Fruit fly (Drosophila melanogaster) whole organism, pupa: ENCODE data around the gene Qsox3.

ENCODE experiments used
- CG10348 ChIP-seq: fragments of 200-800 bp; sonication (Bioruptor generic); IDR thresholded peaks from 2 replicates; pipeline ENCODE4 v1.3.6; 2022; ENCODE audit warnings: missing biosample characterization, missing genetic modification characterization
- CG12605 ChIP-seq: fragments of 200-800 bp; sonication (Bioruptor generic); IDR thresholded peaks from 2 replicates; pipeline ENCODE4 v1.3.6; 2022; ENCODE audit warnings: missing biosample characterization, missing genetic modification characterization
- CG13204 ChIP-seq: fragments of 200-800 bp; sonication (Bioruptor generic); optimal IDR thresholded peaks from 2 replicates; lab custom pipeline; 2018; ENCODE audit warnings: missing biosample characterization, mild to moderate bottlenecking, missing genetic modification characterization, moderate library complexity
- CG14655 ChIP-seq: fragments of 200-800 bp; sonication (Bioruptor generic); optimal IDR thresholded peaks from 3 replicates; lab custom pipeline; 2017; ENCODE audit warnings: mild to moderate bottlenecking, missing biosample characterization, missing genetic modification reagents, missing genetic modification characterization
- CG15710 ChIP-seq: fragments of 200-800 bp; sonication (Bioruptor generic); optimal IDR thresholded peaks from 2 replicates; lab custom pipeline; 2018; ENCODE audit warnings: missing biosample characterization, mild to moderate bottlenecking, missing genetic modification characterization, moderate library complexity
- CG17806 ChIP-seq: fragments of 200-800 bp; sonication (Bioruptor generic); optimal IDR thresholded peaks from 2 replicates; lab custom pipeline; 2018; ENCODE audit warnings: missing biosample characterization, mild to moderate bottlenecking, missing genetic modification characterization, moderate library complexity
- CG32121 ChIP-seq: fragments of 200-800 bp; sonication (Bioruptor generic); IDR thresholded peaks from 2 replicates; pipeline ENCODE4 v1.3.6; 2022; ENCODE audit warnings: missing biosample characterization, missing genetic modification characterization
- CG34367 ChIP-seq: fragments of 200-800 bp; sonication (Bioruptor generic); optimal IDR thresholded peaks from 2 replicates; lab custom pipeline; 2018; ENCODE audit warnings: missing biosample characterization, mild to moderate bottlenecking, missing genetic modification characterization
- CG4496 ChIP-seq: fragments of 200-800 bp; sonication (Bioruptor generic); IDR thresholded peaks from 3 replicates; pipeline ENCODE4 v1.3.6; 2022; ENCODE audit warnings: missing biosample characterization, missing genetic modification characterization
- CG8159 ChIP-seq: fragments of 200-800 bp; sonication (Bioruptor generic); optimal IDR thresholded peaks from 3 replicates; lab custom pipeline; 2018; ENCODE audit warnings: missing biosample characterization, mild to moderate bottlenecking, missing genetic modification characterization, moderate library complexity
- CG8301 ChIP-seq: fragments of 200-800 bp; sonication (Bioruptor generic); optimal IDR thresholded peaks from 2 replicates; lab custom pipeline; 2018; ENCODE audit warnings: missing biosample characterization, mild to moderate bottlenecking, missing genetic modification characterization
- CG9948 ChIP-seq: fragments of 200-800 bp; sonication (Bioruptor generic); optimal IDR thresholded peaks from 2 replicates; lab custom pipeline; 2018; ENCODE audit warnings: missing biosample characterization, mild to moderate bottlenecking, missing genetic modification characterization, moderate library complexity
- D1 ChIP-seq: fragments of 200-800 bp; sonication (Bioruptor generic); optimal IDR thresholded peaks from 2 replicates; lab custom pipeline; 2018; ENCODE audit warnings: missing biosample characterization, mild to moderate bottlenecking, missing genetic modification characterization, moderate library complexity
- EcR ChIP-seq: fragments of 200-800 bp; sonication (Bioruptor generic); optimal IDR thresholded peaks from 3 replicates; lab custom pipeline; 2019; ENCODE audit warnings: missing biosample characterization, missing genetic modification characterization, mild to moderate bottlenecking, moderate library complexity, missing genetic modification reagents
- Ets98B ChIP-seq: fragments of 200-800 bp; sonication (Bioruptor generic); IDR thresholded peaks from 2 replicates; pipeline ENCODE4 v1.3.6; 2022; ENCODE audit warnings: missing biosample characterization, missing genetic modification characterization
- Pif1A ChIP-seq: fragments of 200-800 bp; sonication (Bioruptor generic); optimal IDR thresholded peaks from 3 replicates; lab custom pipeline; 2016; ENCODE audit warnings: missing biosample characterization, missing genetic modification characterization
- Pif1B ChIP-seq: fragments of 200-800 bp; sonication (Bioruptor generic); optimal IDR thresholded peaks from 3 replicates; lab custom pipeline; 2016; ENCODE audit warnings: missing biosample characterization, missing genetic modification characterization
- Snoo ChIP-seq: fragments of 200-800 bp; sonication (Bioruptor generic); optimal IDR thresholded peaks from 3 replicates; lab custom pipeline; 2017; ENCODE audit warnings: missing biosample characterization, mild to moderate bottlenecking, missing genetic modification characterization, inconsistent platforms
- fd96Ca ChIP-seq: fragments of 200-800 bp; sonication (Bioruptor generic); IDR thresholded peaks from 3 replicates; pipeline ENCODE4 v1.3.6; 2022; ENCODE audit warnings: missing biosample characterization, missing genetic modification characterization
- gl ChIP-seq: fragments of 200-800 bp; sonication (Bioruptor generic); optimal IDR thresholded peaks from 2 replicates; lab custom pipeline; 2018; ENCODE audit warnings: missing biosample characterization, mild to moderate bottlenecking, missing genetic modification characterization
- rn ChIP-seq: fragments of 200-800 bp; sonication (Bioruptor generic); IDR thresholded peaks from 2 replicates; pipeline ENCODE4 v1.3.6; 2022; ENCODE audit warnings: missing biosample characterization, missing genetic modification characterization

Gene Qsox3

DNA sequence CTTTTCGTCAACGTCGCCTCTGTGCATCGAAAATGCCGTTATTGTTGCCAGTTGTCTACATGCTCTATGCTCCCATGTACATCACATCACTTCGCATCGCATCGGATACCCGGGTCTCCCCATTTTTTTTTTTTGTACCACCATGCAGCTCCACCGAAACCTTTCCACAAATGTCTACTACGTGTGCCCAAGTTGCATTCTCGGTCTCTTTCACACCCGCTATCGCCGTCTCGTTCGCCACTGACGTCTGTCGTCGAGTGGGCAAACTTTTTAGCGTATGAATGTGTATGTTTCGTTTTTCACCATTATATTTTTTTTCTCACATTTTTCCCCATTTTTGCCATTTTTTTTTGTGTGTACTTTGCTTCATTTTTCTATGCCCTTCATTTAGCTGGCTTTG is 19.2 kb upstream of the Qsox3 start:
- no peak for TF ChIP-seq fd96Ca (GFP tag; lab: Robert Waterston, UW)
- no peak for TF ChIP-seq CG9948 (tag; lab: Kevin White, UChicago)
- TF ChIP-seq Pif1A (GFP tag; lab: Kevin White, UChicago) = no peak
- TF ChIP-seq CG32121 (GFP tag; lab: Robert Waterston, UW) = no peak
- TF ChIP-seq gl (tag; lab: Kevin White, UChicago) = peak; percentile 8
- TF ChIP-seq rn = no peak
- peak; percentile 40; the same call in 1 of the 3 replicates for TF ChIP-seq CG4496 (GFP tag; lab: Robert Waterston, UW)
- no peak for TF ChIP-seq EcR (GFP tag; lab: Kevin White, UChicago)
- no peak for TF ChIP-seq CG12605 (GFP tag; lab: Robert Waterston, UW)
- no peak for TF ChIP-seq CG8159 (tag; lab: Kevin White, UChicago)
- TF ChIP-seq CG8301 (tag; lab: Kevin White, UChicago) = no peak
- TF ChIP-seq Pif1B (GFP tag; lab: Kevin White, UChicago) = peak; percentile 11
- TF ChIP-seq CG15710 (tag; lab: Kevin White, UChicago) = peak; percentile 2
- TF ChIP-seq D1 (tag; lab: Kevin White, UChicago) = no peak
- no peak for TF ChIP-seq CG10348 (GFP tag; lab: Robert Waterston, UW)
- TF ChIP-seq CG14655 = no peak
- no peak for TF ChIP-seq Snoo (tag; lab: Kevin White, UChicago)
- TF ChIP-seq CG34367 (tag; lab: Kevin White, UChicago) = no peak
- TF ChIP-seq Ets98B (GFP tag; lab: Robert Waterston, UW) = no peak
- peak; percentile 51 for TF ChIP-seq CG13204 (GFP tag; lab: Kevin White, UChicago)
- no peak for TF ChIP-seq CG17806

DNA sequence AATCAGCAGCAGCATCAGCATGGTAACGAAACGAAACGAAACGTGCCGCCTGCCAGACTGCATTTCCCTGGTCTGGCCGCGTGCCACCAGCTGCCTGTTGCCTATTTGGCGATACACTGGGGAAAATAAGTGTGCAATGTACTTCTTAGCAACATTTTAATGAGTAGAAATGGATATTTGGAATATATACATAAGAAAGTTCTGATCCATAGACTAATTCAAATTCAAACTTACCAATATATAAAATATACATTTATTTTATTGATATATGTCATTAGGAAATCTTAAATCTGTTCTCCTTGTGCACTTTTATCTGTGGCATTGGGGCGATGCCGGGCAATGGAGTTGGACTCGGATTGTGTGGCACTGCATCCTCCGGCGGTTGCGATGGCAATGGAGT is 17.7 kb upstream of the Qsox3 start:
- peak; percentile 85 for TF ChIP-seq Ets98B (GFP tag; lab: Robert Waterston, UW)
- TF ChIP-seq CG12605 (GFP tag; lab: Robert Waterston, UW) = peak; percentile 84
- peak; percentile 68; the same call in 2 of the 3 replicates for TF ChIP-seq fd96Ca (GFP tag; lab: Robert Waterston, UW)
- peak; percentile 86 for TF ChIP-seq CG32121 (GFP tag; lab: Robert Waterston, UW)
- peak; percentile 62 for TF ChIP-seq gl (tag; lab: Kevin White, UChicago)
- TF ChIP-seq CG8301 (tag; lab: Kevin White, UChicago) = peak; percentile 92
- peak; percentile 87 for TF ChIP-seq CG9948 (tag; lab: Kevin White, UChicago)
- TF ChIP-seq CG15710 (tag; lab: Kevin White, UChicago) = peak; percentile 80
- TF ChIP-seq CG13204 (GFP tag; lab: Kevin White, UChicago) = peak; percentile 59
- peak; percentile 80 for TF ChIP-seq D1 (tag; lab: Kevin White, UChicago)
- peak; percentile 93 for TF ChIP-seq CG14655
- peak; percentile 78 for TF ChIP-seq CG34367 (tag; lab: Kevin White, UChicago)
- TF ChIP-seq EcR (GFP tag; lab: Kevin White, UChicago) = peak; percentile 42
- TF ChIP-seq CG17806 = peak; percentile 85
- peak; percentile 85 for TF ChIP-seq CG8159 (tag; lab: Kevin White, UChicago)
- TF ChIP-seq rn = peak; percentile 78
- peak; percentile 72 for TF ChIP-seq Pif1B (GFP tag; lab: Kevin White, UChicago)
- TF ChIP-seq CG4496 (GFP tag; lab: Robert Waterston, UW) = peak; percentile 90
- TF ChIP-seq Pif1A (GFP tag; lab: Kevin White, UChicago) = peak; percentile 81
- TF ChIP-seq Snoo (tag; lab: Kevin White, UChicago) = peak; percentile 32
- TF ChIP-seq CG10348 (GFP tag; lab: Robert Waterston, UW) = 0 out of 2 replicates have a peak, but pooled peaks have one; percentile 29
- TF ChIP-seq, all 21 proteins: peak for 21

DNA sequence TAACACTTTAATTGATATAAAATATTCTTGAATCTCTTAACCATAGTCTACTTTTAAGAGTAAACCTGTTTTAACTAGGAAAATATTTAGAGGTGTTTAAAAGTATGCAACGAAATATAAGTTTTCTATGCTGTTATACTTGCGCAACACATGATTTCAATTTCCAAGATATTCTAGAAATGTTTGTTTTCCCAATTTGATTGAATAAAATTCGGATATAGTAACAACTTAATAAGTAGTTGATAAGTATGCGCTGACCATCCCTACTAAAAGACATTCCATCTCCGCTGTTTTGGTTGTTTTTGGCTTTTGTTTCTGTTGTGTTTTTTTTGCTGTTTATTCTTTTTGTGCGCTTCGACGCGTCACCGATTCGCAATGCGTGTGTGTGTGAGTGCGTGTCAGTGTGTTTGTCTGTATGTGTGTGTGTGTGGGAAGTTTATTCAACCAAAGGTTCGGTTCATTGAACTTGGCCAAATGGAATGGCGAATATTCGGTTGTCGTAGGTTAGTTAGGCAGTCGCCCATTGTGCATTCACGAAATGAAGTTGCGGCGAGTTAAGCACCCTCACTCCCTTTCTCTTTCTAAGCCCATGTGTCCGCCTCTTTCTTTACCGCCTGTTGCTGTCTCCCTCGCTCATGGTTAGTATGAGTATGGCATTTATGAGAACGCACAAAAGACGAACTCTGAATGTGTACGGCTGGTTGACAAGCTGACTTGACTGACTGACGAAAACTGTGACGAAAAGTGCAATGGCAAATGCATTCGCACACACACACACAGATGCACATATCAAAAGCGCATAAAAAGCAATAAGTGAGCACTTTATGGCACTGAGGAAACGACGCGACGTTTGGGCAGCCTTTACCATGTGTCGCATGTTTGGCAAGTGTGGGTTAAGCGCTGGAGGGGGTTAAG is 15.4 kb upstream of the Qsox3 start:
- 0 out of 3 replicates have a peak, but pooled peaks have one; percentile 9 for TF ChIP-seq fd96Ca (GFP tag; lab: Robert Waterston, UW)
- no peak for TF ChIP-seq Pif1B (GFP tag; lab: Kevin White, UChicago)
- peak; percentile 56 for TF ChIP-seq CG8159 (tag; lab: Kevin White, UChicago)
- TF ChIP-seq Ets98B (GFP tag; lab: Robert Waterston, UW) = 0 out of 2 replicates have a peak, but pooled peaks have one; percentile 13
- peak; percentile 59 for TF ChIP-seq gl (tag; lab: Kevin White, UChicago)
- TF ChIP-seq CG13204 (GFP tag; lab: Kevin White, UChicago) = no peak
- peak; percentile 3 for TF ChIP-seq Snoo (tag; lab: Kevin White, UChicago)
- TF ChIP-seq EcR (GFP tag; lab: Kevin White, UChicago) = peak; percentile 85
- TF ChIP-seq CG12605 (GFP tag; lab: Robert Waterston, UW) = peak; percentile 70
- TF ChIP-seq CG15710 (tag; lab: Kevin White, UChicago) = peak; percentile 6
- peak; percentile 16 for TF ChIP-seq CG34367 (tag; lab: Kevin White, UChicago)
- TF ChIP-seq CG8301 (tag; lab: Kevin White, UChicago) = peak; percentile 22
- peak; percentile 41; the same call in 1 of the 3 replicates for TF ChIP-seq CG4496 (GFP tag; lab: Robert Waterston, UW)
- TF ChIP-seq Pif1A (GFP tag; lab: Kevin White, UChicago) = no peak
- TF ChIP-seq CG17806 = peak; percentile 43
- peak; percentile 72 for TF ChIP-seq CG14655
- TF ChIP-seq rn = no peak
- no peak for TF ChIP-seq CG10348 (GFP tag; lab: Robert Waterston, UW)
- peak; percentile 27 for TF ChIP-seq CG9948 (tag; lab: Kevin White, UChicago)
- no peak for TF ChIP-seq D1 (tag; lab: Kevin White, UChicago)
- TF ChIP-seq CG32121 (GFP tag; lab: Robert Waterston, UW) = no peak

dm6 chr3R:21897565-21897964 is 14.1 kb upstream of the Qsox3 start:
- TF ChIP-seq D1 (tag; lab: Kevin White, UChicago) (peak; percentile 89), CG9948 (tag; lab: Kevin White, UChicago) (peak; percentile 96), CG10348 (GFP tag; lab: Robert Waterston, UW) (peak; percentile 73), gl (tag; lab: Kevin White, UChicago) (peak; percentile 94), CG12605 (GFP tag; lab: Robert Waterston, UW) (peak; percentile 96), Snoo (tag; lab: Kevin White, UChicago) (peak; percentile 83), CG13204 (GFP tag; lab: Kevin White, UChicago) (peak; percentile 94), CG8301 (tag; lab: Kevin White, UChicago) (peak; percentile 96), CG14655 (peak; percentile 97), Ets98B (GFP tag; lab: Robert Waterston, UW) (peak; percentile 97), fd96Ca (GFP tag; lab: Robert Waterston, UW) (peak; percentile 97), CG15710 (tag; lab: Kevin White, UChicago) (peak; percentile 96), CG8159 (tag; lab: Kevin White, UChicago) (peak; percentile 95), Pif1A (GFP tag; lab: Kevin White, UChicago) (peak; percentile 97), rn (peak; percentile 88), EcR (GFP tag; lab: Kevin White, UChicago) (peak; percentile 47), CG17806 (peak; percentile 97), CG4496 (GFP tag; lab: Robert Waterston, UW) (peak; percentile 98), Pif1B (GFP tag; lab: Kevin White, UChicago) (peak; percentile 96), CG34367 (tag; lab: Kevin White, UChicago) (peak; percentile 95), CG32121 (GFP tag; lab: Robert Waterston, UW) (peak; percentile 88)
